Worm (Caenorhabditis elegans): Measurements from ENCODE around the gene F46F2.5.

F46F2.5 gene

ce11 chrX:15310986-15311385 lies 48.5 kb downstream of the F46F2.5 start:
- no peak for TF ChIP-seq F13C5.2 (tag; optimal IDR thresholded peaks at IDR 0.05)
- no peak for TF ChIP-seq ama-1 (optimal IDR thresholded peaks at IDR 0.05)
- no peak for TF ChIP-seq tbx-11 (GFP tag; IDR thresholded peaks at IDR 0.05)
- TF ChIP-seq pes-1 (GFP tag; IDR thresholded peaks at IDR 0.05), result no peak
- TF ChIP-seq B0310.2 (tag; optimal IDR thresholded peaks at IDR 0.05), result no peak
- no peak for TF ChIP-seq flt-1 (GFP tag; IDR thresholded peaks at IDR 0.05)
- no peak for TF ChIP-seq sea-1 (GFP tag; conservative IDR thresholded peaks at IDR 0.05)
- TF ChIP-seq aly-1 (tag; optimal IDR thresholded peaks at IDR 0.05), result no peak
- TF ChIP-seq ets-7 (tag; optimal IDR thresholded peaks at IDR 0.05), result no peak
- no peak for TF ChIP-seq hnd-1 (tag; optimal IDR thresholded peaks at IDR 0.05)
- no peak for TF ChIP-seq scrt-1 (GFP tag; IDR thresholded peaks at IDR 0.05)
- no peak for TF ChIP-seq hmg-4 (GFP tag; optimal IDR thresholded peaks at IDR 0.05)
- no peak for TF ChIP-seq tbx-37 (GFP tag; conservative IDR thresholded peaks at IDR 0.05)

ce11 chrX:15312073-15312472 lies 49.5 kb downstream of the F46F2.5 start:
- TF ChIP-seq hmg-4 (GFP tag; optimal IDR thresholded peaks at IDR 0.05) (no peak), ets-7 (tag; optimal IDR thresholded peaks at IDR 0.05) (no peak), hmbx-1 (tag; optimal IDR thresholded peaks at IDR 0.05) (no peak), flt-1 (GFP tag; IDR thresholded peaks at IDR 0.05) (no peak), ceh-36 (tag; optimal IDR thresholded peaks at IDR 0.05) (no peak), scrt-1 (GFP tag; IDR thresholded peaks at IDR 0.05) (no peak), ama-1 (optimal IDR thresholded peaks at IDR 0.05) (no peak), ceh-13 (GFP tag; optimal IDR thresholded peaks at IDR 0.05) (no peak), pes-1 (GFP tag; IDR thresholded peaks at IDR 0.05) (no peak), B0310.2 (tag; optimal IDR thresholded peaks at IDR 0.05) (no peak), tbx-11 (GFP tag; IDR thresholded peaks at IDR 0.05) (no peak), hnd-1 (tag; optimal IDR thresholded peaks at IDR 0.05) (no peak), tbx-37 (GFP tag; conservative IDR thresholded peaks at IDR 0.05) (no peak), F13C5.2 (tag; optimal IDR thresholded peaks at IDR 0.05) (no peak), tra-4 (tag; optimal IDR thresholded peaks at IDR 0.05) (no peak), sea-1 (GFP tag; conservative IDR thresholded peaks at IDR 0.05) (no peak), aly-1 (tag; optimal IDR thresholded peaks at IDR 0.05) (no peak)

ce11 chrX:15312681-15313080 lies 50.2 kb downstream of the F46F2.5 start:
- TF ChIP-seq hmg-4 (GFP tag; optimal IDR thresholded peaks at IDR 0.05) (no peak), F13C5.2 (tag; optimal IDR thresholded peaks at IDR 0.05) (no peak), hmbx-1 (tag; optimal IDR thresholded peaks at IDR 0.05) (no peak), B0310.2 (tag; optimal IDR thresholded peaks at IDR 0.05) (no peak), ets-7 (tag; optimal IDR thresholded peaks at IDR 0.05) (no peak), pes-1 (GFP tag; IDR thresholded peaks at IDR 0.05) (no peak), tra-4 (tag; optimal IDR thresholded peaks at IDR 0.05) (no peak), scrt-1 (GFP tag; IDR thresholded peaks at IDR 0.05) (no peak), aly-1 (tag; optimal IDR thresholded peaks at IDR 0.05) (no peak), flt-1 (GFP tag; IDR thresholded peaks at IDR 0.05) (no peak)

- TF ChIP-seq hmbx-1 (tag; optimal IDR thresholded peaks at IDR 0.05), result no peak
- no peak for TF ChIP-seq hnd-1 (tag; optimal IDR thresholded peaks at IDR 0.05)
- TF ChIP-seq pes-1 (GFP tag; IDR thresholded peaks at IDR 0.05), result no peak
- TF ChIP-seq hmg-4 (GFP tag; optimal IDR thresholded peaks at IDR 0.05), result no peak
Observed at ce11 chrX:15317146-15317545, 54.6 kb downstream of the F46F2.5 start, which contains the start of gene glb-28. TSS of gene glb-28 (minus strand) at chrX:15317246.

All from whole organism, early embryonic.